Worm (Caenorhabditis elegans) whole organism, midembryonic: ENCODE results near the gene C25H3.16.

Experiments
- T22C8.4 ChIP-seq: fragments of 200-800 bp; sonication (Bioruptor generic); IDR thresholded peaks from 2 replicates; pipeline ENCODE4 v1.3.6; 2022; ENCODE audit warnings: missing genetic modification characterization, missing compliant biosample characterization
- cog-1 ChIP-seq: sonication (generic microtip); optimal IDR thresholded peaks from 2 replicates; lab custom pipeline; 2016; ENCODE audit warnings: missing genetic modification characterization, missing compliant biosample characterization
- flt-1 ChIP-seq: fragments of 200-800 bp; sonication (Bioruptor generic); IDR thresholded peaks from 2 replicates; pipeline ENCODE4 v1.3.6; 2022; ENCODE audit warnings: missing genetic modification characterization, missing compliant biosample characterization
- klf-2 ChIP-seq: fragments of 200-800 bp; sonication (Bioruptor generic); conservative IDR thresholded peaks from 2 replicates; pipeline ENCODE4 v1.3.6; 2022; ENCODE audit warnings: missing genetic modification reagents, missing genetic modification characterization, missing compliant biosample characterization
- med-1 ChIP-seq: sonication (generic microtip); optimal IDR thresholded peaks from 2 replicates; lab custom pipeline; 2017; ENCODE audit warnings: missing genetic modification characterization, mild to moderate bottlenecking, missing compliant biosample characterization, antibody characterized with exemption, missing genetic modification reagents; ENCODE audit not compliant: insufficient read depth
- ref-1 ChIP-seq: fragments of 200-800 bp; sonication (Bioruptor generic); conservative IDR thresholded peaks from 2 replicates; pipeline ENCODE4 v1.3.6; 2022; ENCODE audit warnings: missing genetic modification reagents, missing genetic modification characterization, missing compliant biosample characterization
- tab-1 ChIP-seq: fragments of 200-800 bp; sonication (Bioruptor generic); IDR thresholded peaks from 2 replicates; pipeline ENCODE4 v1.3.6; 2022; ENCODE audit warnings: missing genetic modification characterization, missing compliant biosample characterization
- ztf-23 ChIP-seq: fragments of 200-800 bp; sonication (Bioruptor generic); IDR thresholded peaks from 2 replicates; pipeline ENCODE4 v1.3.6; 2022; ENCODE audit warnings: missing genetic modification reagents, missing genetic modification characterization, missing compliant biosample characterization
- ztf-29 ChIP-seq: fragments of 200-800 bp; sonication (Bioruptor generic); IDR thresholded peaks from 2 replicates; pipeline ENCODE4 v1.3.6; 2022; ENCODE audit warnings: missing genetic modification reagents, missing genetic modification characterization, missing compliant biosample characterization

- no peak for TF ChIP-seq cog-1 (tag; lab: Kevin White, UChicago)
- TF ChIP-seq tab-1 (GFP tag; lab: Robert Waterston, UW): no peak
- TF ChIP-seq klf-2 (GFP tag; lab: Robert Waterston, UW): no peak
- TF ChIP-seq ref-1 (GFP tag; lab: Robert Waterston, UW): no peak
- TF ChIP-seq flt-1 (GFP tag; lab: Robert Waterston, UW): 0 out of 2 replicates have a peak, but pooled peaks have one; percentile 13
- no peak for TF ChIP-seq T22C8.4 (GFP tag; lab: Robert Waterston, UW)
- TF ChIP-seq med-1 (GFP tag; lab: Kevin White, UChicago): no peak
- no peak for TF ChIP-seq ztf-29 (GFP tag; lab: Robert Waterston, UW)
- TF ChIP-seq ztf-23 (GFP tag; lab: Robert Waterston, UW): no peak
Observed at ce11 chrII:5714807-5715206, 48.7 kb downstream of the C25H3.16 start, which contains the start of the genes tiar-1 and lelo-4.
